Worm (Caenorhabditis elegans) whole organism, L4/young adult: ENCODE data around the gene hda-5.

Source experiments
- W03F9.2 ChIP-seq: fragments of 150-350 bp; optimal IDR thresholded peaks from 2 replicates; lab custom pipeline; 2014; ENCODE audit warnings: missing biosample characterization, missing genetic modification characterization
- dao-5 ChIP-seq: sonication (generic microtip); optimal IDR thresholded peaks from 2 replicates; lab custom pipeline; 2016; ENCODE audit warnings: missing genotype, missing genetic modification characterization, moderate library complexity, missing compliant biosample characterization
- him-1 ChIP-seq: sonication (generic microtip); optimal IDR thresholded peaks from 2 replicates; lab custom pipeline; 2016; ENCODE audit warnings: missing genotype, missing genetic modification reagents, missing genetic modification characterization, missing compliant biosample characterization

hda-5 gene

ce11 chrII:11845954-11846353 lies 47.1 kb downstream of the hda-5 start:
- TF ChIP-seq him-1 (tag; lab: Kevin White, UChicago) (no peak), W03F9.2 (no peak), dao-5 (tag; lab: Kevin White, UChicago) (no peak)

- TF ChIP-seq W03F9.2 (no peak), him-1 (tag; lab: Kevin White, UChicago) (no peak), dao-5 (tag; lab: Kevin White, UChicago) (no peak)
Observed at ce11 chrII:11849572-11849971, 50.7 kb downstream of the hda-5 start.
